Worm (Caenorhabditis elegans) whole organism, L4/young adult: ENCODE results near the gene hlh-31.

Experiments
- W03F9.2 ChIP-seq: fragments of 150-350 bp; optimal IDR thresholded peaks from 2 replicates; lab custom pipeline; 2014; ENCODE audit warnings: missing biosample characterization, missing genetic modification characterization
- dao-5 ChIP-seq: sonication (generic microtip); optimal IDR thresholded peaks from 2 replicates; lab custom pipeline; 2016; ENCODE audit warnings: missing genotype, missing genetic modification characterization, moderate library complexity, missing compliant biosample characterization

ce11 chrIV:16220688-16221087, 36.7 kb upstream of the hlh-31 start:
- TF ChIP-seq W03F9.2 (tag; lab: Kevin White, UChicago) (no peak), dao-5 (tag; lab: Kevin White, UChicago) (no peak)
